Fruit fly (Drosophila melanogaster) whole organism, embryonic: ENCODE results near the gene CG34258.

Experiments used
- CG11504 ChIP-seq: fragments of 200-800 bp; sonication (Bioruptor generic); optimal IDR thresholded peaks from 3 replicates; lab custom pipeline; 2019; ENCODE audit warnings: missing biosample characterization, mild to moderate bottlenecking, missing genetic modification characterization, moderate library complexity
- CG11695 ChIP-seq: fragments of 200-800 bp; sonication (Bioruptor generic); IDR thresholded peaks from 3 replicates; pipeline ENCODE4 v1.3.6; 2022; ENCODE audit warnings: missing biosample characterization, missing genetic modification characterization
- CG13424 ChIP-seq: fragments of 200-800 bp; sonication (Bioruptor generic); optimal IDR thresholded peaks from 2 replicates; lab custom pipeline; 2019; ENCODE audit warnings: missing biosample characterization, mild to moderate bottlenecking, missing genetic modification characterization, moderate library complexity
- CG15011 ChIP-seq: fragments of 200-800 bp; sonication (Bioruptor generic); optimal IDR thresholded peaks from 3 replicates; lab custom pipeline; 2018; ENCODE audit warnings: missing biosample characterization, mild to moderate bottlenecking, missing genetic modification characterization
- CG15073 ChIP-seq: fragments of 200-800 bp; sonication (Bioruptor generic); optimal IDR thresholded peaks from 2 replicates; lab custom pipeline; 2016; ENCODE audit warnings: missing biosample characterization, missing genetic modification characterization
- CG15269 ChIP-seq: fragments of 200-800 bp; sonication (Bioruptor generic); optimal IDR thresholded peaks from 2 replicates; lab custom pipeline; 2018; ENCODE audit warnings: missing biosample characterization, mild to moderate bottlenecking, missing genetic modification characterization, moderate library complexity
- CG15601 ChIP-seq: fragments of 200-800 bp; sonication (Bioruptor generic); optimal IDR thresholded peaks from 3 replicates; lab custom pipeline; 2019; ENCODE audit warnings: missing biosample characterization, mild to moderate bottlenecking, missing genetic modification characterization, moderate library complexity
- CG2199 ChIP-seq: fragments of 200-800 bp; sonication (Bioruptor generic); IDR thresholded peaks from 3 replicates; pipeline ENCODE4 v1.3.6; 2022; ENCODE audit warnings: missing biosample characterization, missing genetic modification characterization
- CG3065 ChIP-seq: fragments of 200-800 bp; sonication (Bioruptor generic); optimal IDR thresholded peaks from 2 replicates; lab custom pipeline; 2016; ENCODE audit warnings: missing biosample characterization, missing genetic modification characterization
- CG31224 ChIP-seq: fragments of 200-800 bp; sonication (Bioruptor generic); IDR thresholded peaks from 2 replicates; pipeline ENCODE4 v1.3.6; 2022; ENCODE audit warnings: missing biosample characterization, missing genetic modification characterization
- CG3163 ChIP-seq: fragments of 200-800 bp; sonication (Bioruptor generic); optimal IDR thresholded peaks from 3 replicates; lab custom pipeline; 2016; ENCODE audit warnings: missing biosample characterization, missing genetic modification characterization
- CG34376 ChIP-seq: fragments of 200-800 bp; sonication (Bioruptor generic); optimal IDR thresholded peaks from 2 replicates; lab custom pipeline; 2018; ENCODE audit warnings: missing biosample characterization, mild to moderate bottlenecking, missing genetic modification characterization
- CG4404 ChIP-seq: fragments of 200-800 bp; sonication (Bioruptor generic); IDR thresholded peaks from 2 replicates; pipeline ENCODE4 v1.3.6; 2022; ENCODE audit warnings: missing biosample characterization, missing genetic modification characterization
- CG4617 ChIP-seq: fragments of 200-800 bp; sonication (Bioruptor generic); optimal IDR thresholded peaks from 3 replicates; lab custom pipeline; 2016; ENCODE audit warnings: missing biosample characterization, missing genetic modification characterization, borderline replicate concordance
- CG4730 ChIP-seq: fragments of 200-800 bp; sonication (Bioruptor generic); IDR thresholded peaks from 2 replicates; pipeline ENCODE4 v1.3.6; 2022; ENCODE audit warnings: missing biosample characterization, missing genetic modification characterization
- CG6175 ChIP-seq: fragments of 200-800 bp; sonication (Bioruptor generic); IDR thresholded peaks from 3 replicates; pipeline ENCODE4 v1.3.6; 2022; ENCODE audit warnings: missing biosample characterization, missing genetic modification characterization
- CG6765 ChIP-seq: fragments of 200-800 bp; sonication (Bioruptor generic); optimal IDR thresholded peaks from 3 replicates; lab custom pipeline; 2017; ENCODE audit warnings: missing biosample characterization, mild to moderate bottlenecking, missing genetic modification characterization
- CG8359 ChIP-seq: fragments of 200-800 bp; sonication (Bioruptor generic); optimal IDR thresholded peaks from 2 replicates; lab custom pipeline; 2017; ENCODE audit warnings: missing biosample characterization, mild to moderate bottlenecking, missing genetic modification characterization, borderline replicate concordance
- CG8478 ChIP-seq: fragments of >200 bp; optimal IDR thresholded peaks from 2 replicates; lab custom pipeline; 2018
- CHES-1-like ChIP-seq: fragments of 200-800 bp; sonication (Bioruptor generic); optimal IDR thresholded peaks from 2 replicates; lab custom pipeline; 2016; ENCODE audit warnings: missing biosample characterization, missing genetic modification characterization
- Dfd ChIP-seq, 2 experiments: fragments of >200 bp; optimal IDR thresholded peaks; 2 replicates each; lab custom pipeline; 2017; ENCODE audit warnings: missing biosample characterization in 2 of 2, missing genetic modification characterization in 2 of 2
- Dref ChIP-seq: fragments of 200-800 bp; sonication (Bioruptor generic); IDR thresholded peaks from 2 replicates; pipeline ENCODE4 v1.3.6; 2022; ENCODE audit warnings: missing biosample characterization, missing genetic modification characterization
- ERR ChIP-seq: fragments of 200-800 bp; sonication (Bioruptor generic); optimal IDR thresholded peaks from 2 replicates; lab custom pipeline; 2016; ENCODE audit warnings: missing biosample characterization, missing genetic modification characterization
- Hey ChIP-seq: fragments of 200-800 bp; sonication (Bioruptor generic); optimal IDR thresholded peaks from 3 replicates; lab custom pipeline; 2018; ENCODE audit warnings: missing biosample characterization, mild to moderate bottlenecking, missing genetic modification characterization
- HmgD ChIP-seq: fragments of 200-800 bp; sonication (Bioruptor generic); optimal IDR thresholded peaks from 3 replicates; lab custom pipeline; 2016; ENCODE audit warnings: missing biosample characterization, missing genetic modification characterization
- Max ChIP-seq: fragments of 200-800 bp; sonication (Bioruptor generic); optimal IDR thresholded peaks from 2 replicates; lab custom pipeline; 2016; ENCODE audit warnings: missing biosample characterization, mild to moderate bottlenecking, missing genetic modification characterization
- Mes4 ChIP-seq: fragments of 200-800 bp; sonication (Bioruptor generic); optimal IDR thresholded peaks from 2 replicates; lab custom pipeline; 2016; ENCODE audit warnings: missing biosample characterization, missing genetic modification characterization
- NC2α ChIP-seq: fragments of 200-800 bp; sonication (Bioruptor generic); optimal IDR thresholded peaks from 2 replicates; lab custom pipeline; 2016; ENCODE audit warnings: missing biosample characterization, missing genetic modification characterization
- Neu2 ChIP-seq: fragments of 200-800 bp; sonication (Bioruptor generic); optimal IDR thresholded peaks from 3 replicates; lab custom pipeline; 2016; ENCODE audit warnings: missing biosample characterization, missing genetic modification characterization, borderline replicate concordance
- Nf-YB ChIP-seq: fragments of 200-800 bp; sonication (Bioruptor generic); optimal IDR thresholded peaks from 3 replicates; lab custom pipeline; 2019; ENCODE audit warnings: missing biosample characterization, mild to moderate bottlenecking, missing genetic modification characterization, moderate library complexity
- ara ChIP-seq: fragments of 200-800 bp; sonication (Bioruptor generic); IDR thresholded peaks from 2 replicates; pipeline ENCODE4 v1.3.6; 2022; ENCODE audit warnings: missing biosample characterization, missing genetic modification characterization
- ase ChIP-seq: fragments of 200-800 bp; sonication (Bioruptor generic); IDR thresholded peaks from 3 replicates; pipeline ENCODE4 v1.3.6; 2022; ENCODE audit warnings: missing biosample characterization, missing genetic modification characterization
- bsh ChIP-seq, 2 experiments: fragments of 200-800 bp; sonication (Bioruptor generic); optimal IDR thresholded peaks; 2 replicates each; lab custom pipeline; 2017 to 2018; ENCODE audit warnings: mild to moderate bottlenecking in 2 of 2, missing biosample characterization in 2 of 2, missing genetic modification characterization in 2 of 2, moderate library complexity in 1 of 2
- danr ChIP-seq: fragments of 200-800 bp; sonication (Bioruptor generic); IDR thresholded peaks from 2 replicates; pipeline ENCODE4 v1.3.6; 2022; ENCODE audit warnings: missing biosample characterization, missing genetic modification characterization
- dm ChIP-seq: fragments of 200-800 bp; sonication (Bioruptor generic); optimal IDR thresholded peaks from 3 replicates; lab custom pipeline; 2016; ENCODE audit warnings: missing biosample characterization, missing genetic modification characterization
- dysf ChIP-seq: fragments of 200-800 bp; sonication (Bioruptor generic); IDR thresholded peaks from 3 replicates; pipeline ENCODE4 v1.3.6; 2022; ENCODE audit warnings: missing biosample characterization, missing genetic modification characterization
- emc ChIP-seq: fragments of 200-800 bp; sonication (Bioruptor generic); optimal IDR thresholded peaks from 2 replicates; lab custom pipeline; 2016; ENCODE audit warnings: missing biosample characterization, missing genetic modification characterization
- hb ChIP-seq: fragments of 200-800 bp; sonication (Bioruptor generic); IDR thresholded peaks from 3 replicates; pipeline ENCODE4 v1.3.6; 2022; ENCODE audit warnings: missing biosample characterization, missing genetic modification characterization; ENCODE audit not compliant: partially characterized antibody
- insv ChIP-seq, 2 experiments: fragments of 200-800 bp; sonication (Bioruptor generic); optimal IDR thresholded peaks; 3 replicates each; lab custom pipeline; 2016 to 2018; ENCODE audit warnings: missing biosample characterization in 2 of 2, missing genetic modification characterization in 2 of 2
- kah ChIP-seq: fragments of 200-800 bp; sonication (Bioruptor generic); optimal IDR thresholded peaks from 2 replicates; lab custom pipeline; 2018; ENCODE audit warnings: missing biosample characterization, mild to moderate bottlenecking, missing genetic modification characterization
- mirr ChIP-seq: fragments of 200-800 bp; sonication (Bioruptor generic); optimal IDR thresholded peaks from 3 replicates; lab custom pipeline; 2018; ENCODE audit warnings: missing biosample characterization, mild to moderate bottlenecking, missing genetic modification characterization
- onecut ChIP-seq: fragments of 200-800 bp; sonication (Bioruptor generic); IDR thresholded peaks from 2 replicates; pipeline ENCODE4 v1.3.6; 2022; ENCODE audit warnings: missing biosample characterization, missing genetic modification characterization
- pan ChIP-seq, 4 experiments: fragments of >200 bp in 3 of 4; fragments of 200-800 bp in 1 of 4; sonication (Bioruptor generic) in 1 of 4; optimal IDR thresholded peaks in 3 of 4; IDR thresholded peaks in 1 of 4; 2 replicates each; pipeline versions ENCODE4 v1.3.6 to Lab custom; 2017 to 2022; ENCODE audit warnings: missing biosample characterization in 2 of 4, missing genetic modification characterization in 2 of 4, mixed read lengths in 1 of 4
- peb ChIP-seq: fragments of 200-800 bp; sonication (Bioruptor generic); IDR thresholded peaks from 2 replicates; pipeline ENCODE4 v1.3.6; 2022; ENCODE audit warnings: missing biosample characterization, missing genetic modification characterization
- pho ChIP-seq: fragments of 200-800 bp; sonication (Bioruptor generic); optimal IDR thresholded peaks from 2 replicates; lab custom pipeline; 2016; ENCODE audit warnings: missing biosample characterization, missing genetic modification characterization
- sd ChIP-seq: fragments of 200-800 bp; sonication (Bioruptor generic); optimal IDR thresholded peaks from 3 replicates; lab custom pipeline; 2018; ENCODE audit warnings: missing biosample characterization, mild to moderate bottlenecking, missing genetic modification characterization, moderate library complexity
- sim ChIP-seq: fragments of 200-800 bp; sonication (Bioruptor generic); IDR thresholded peaks from 2 replicates; pipeline ENCODE4 v1.3.6; 2022; ENCODE audit warnings: missing biosample characterization, missing genetic modification characterization
- tap ChIP-seq: fragments of 200-800 bp; optimal IDR thresholded peaks from 3 replicates; lab custom pipeline; 2019; ENCODE audit warnings: missing biosample characterization, mild to moderate bottlenecking, missing genetic modification characterization, moderate library complexity

The CG34258 gene

DNA sequence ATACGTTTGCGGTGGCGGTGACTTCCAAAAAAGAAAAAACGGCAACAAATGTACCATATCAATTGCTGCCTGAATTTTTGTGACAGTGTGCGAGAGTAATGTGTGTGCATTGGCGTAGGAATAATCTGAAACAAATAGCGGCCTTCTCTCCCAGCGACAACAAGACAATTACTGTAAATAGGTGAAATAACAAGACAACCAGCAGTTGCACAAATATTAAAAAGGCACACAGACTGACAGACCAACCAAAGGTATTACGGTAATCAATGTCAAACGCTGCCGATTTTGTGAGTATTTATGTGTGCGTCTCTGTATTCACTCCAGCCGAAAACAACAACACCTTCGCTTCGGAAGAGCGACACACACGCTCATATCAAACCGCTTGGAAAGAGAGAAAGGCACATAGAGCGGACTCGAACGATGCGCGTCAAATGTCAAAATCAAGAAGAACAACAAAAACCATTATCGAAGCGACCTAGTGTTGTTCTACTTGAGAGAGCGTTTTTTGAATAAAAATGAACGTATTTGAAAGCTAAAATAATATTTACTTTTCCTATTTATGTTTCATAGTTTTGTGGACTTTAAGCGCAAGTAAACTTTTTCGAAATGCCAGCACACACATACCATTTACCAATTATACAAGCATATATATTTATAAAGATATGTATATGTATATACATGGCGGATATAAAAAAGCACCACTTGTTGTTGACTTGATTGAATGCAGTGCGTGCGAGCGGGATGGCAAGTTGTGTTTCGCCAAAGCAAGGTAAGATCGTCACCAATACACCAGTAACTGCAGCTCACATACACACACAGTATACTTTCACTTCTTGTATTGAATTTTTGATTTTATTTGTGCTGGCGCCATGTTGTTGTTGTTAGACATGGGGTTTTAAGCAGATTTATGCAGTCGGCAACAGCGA lies 44.7 kb downstream of the CG34258 start (continued):
- TF ChIP-seq CG15269 (tag; lab: Kevin White, UChicago) = peak; percentile 52
- 0 out of 3 replicates have a peak, but pooled peaks have one; percentile 23 for TF ChIP-seq ase (GFP tag; lab: Robert Waterston, UW)
- no peak for TF ChIP-seq CG15073 (GFP tag; lab: Kevin White, UChicago)
- TF ChIP-seq hb (GFP tag; lab: Robert Waterston, UW) = no peak
- peak; percentile 58 for TF ChIP-seq pho (GFP tag; lab: Kevin White, UChicago)
- TF ChIP-seq HmgD = peak; percentile 51
- no peak for TF ChIP-seq tap
- peak; percentile 35; the same call in 1 of the 3 replicates for TF ChIP-seq dysf
- TF ChIP-seq CG11504 = peak; percentile 47
- TF ChIP-seq dm (GFP tag; lab: Kevin White, UChicago) = peak; percentile 4
- TF ChIP-seq Dfd (GFP tag; optimal IDR thresholded peaks at IDR 0.05; lab: Kevin White, UChicago) = no peak
- peak; percentile 40 for TF ChIP-seq CG8359 (GFP tag; lab: Kevin White, UChicago)
- peak; percentile 80 for TF ChIP-seq CG11695
- TF ChIP-seq sd (tag; lab: Kevin White, UChicago) = peak; percentile 84
- TF ChIP-seq ERR (GFP tag; lab: Kevin White, UChicago) = peak; percentile 83
- TF ChIP-seq emc (GFP tag; lab: Kevin White, UChicago) = peak; percentile 32
- no peak for TF ChIP-seq pan (optimal IDR thresholded peaks at IDR 0.05; lab: Kevin White, UChicago)
- TF ChIP-seq pan (GFP tag; optimal IDR thresholded peaks at IDR 0.05 in 1 of 2, IDR thresholded peaks at IDR 0.05 in 1 of 2) = peak in 1 of 2 experiments; percentile 70
- peak; percentile 94 for TF ChIP-seq CG34376 (GFP tag; lab: Kevin White, UChicago)
- TF ChIP-seq NC2α (GFP tag; lab: Kevin White, UChicago) = peak; percentile 12
- TF ChIP-seq Dref (GFP tag; lab: Robert Waterston, UW) = no peak
- peak; percentile 98 for TF ChIP-seq kah
- no peak for TF ChIP-seq CG6175 (GFP tag; lab: Robert Waterston, UW)
- TF ChIP-seq sim (GFP tag; lab: Robert Waterston, UW) = peak; percentile 66; the same call in 1 of the 2 replicates
- peak; percentile 12 for TF ChIP-seq CG4617 (GFP tag; lab: Kevin White, UChicago)
- peak; percentile 48 for TF ChIP-seq ara (GFP tag; lab: Robert Waterston, UW)
- peak; percentile 97 for TF ChIP-seq mirr (GFP tag; lab: Kevin White, UChicago)
- TF ChIP-seq CG15011 = no peak
- peak; percentile 22 for TF ChIP-seq Max (GFP tag; lab: Kevin White, UChicago)
- peak in 1 of 2 experiments; percentile 43 for TF ChIP-seq insv (GFP tag; optimal IDR thresholded peaks at IDR 0.05; lab: Kevin White, UChicago)
- TF ChIP-seq Nf-YB (GFP tag; lab: Kevin White, UChicago) = peak; percentile 31
- TF ChIP-seq bsh (GFP tag; optimal IDR thresholded peaks at IDR 0.05; lab: Kevin White, UChicago) = peak in 1 of 2 experiments; percentile 77
- peak; percentile 31 for TF ChIP-seq CG3065 (GFP tag; lab: Kevin White, UChicago)
- peak; percentile 82 for TF ChIP-seq CG15601 (tag; lab: Kevin White, UChicago)
- no peak for TF ChIP-seq CG8478 (lab: Kevin White, UChicago)
- peak; percentile 55 for TF ChIP-seq Mes4
- peak; percentile 78 for TF ChIP-seq CHES-1-like (GFP tag; lab: Kevin White, UChicago)
- TF ChIP-seq peb (GFP tag; lab: Robert Waterston, UW) = peak; percentile 74
- TF ChIP-seq CG31224 (GFP tag; lab: Robert Waterston, UW) = no peak
- TF ChIP-seq CG4404 (GFP tag; lab: Robert Waterston, UW) = no peak
- TF ChIP-seq CG2199 = peak; percentile 83; the same call in 2 of the 3 replicates
- TF ChIP-seq Neu2 = no peak
- peak; percentile 33 for TF ChIP-seq CG13424 (tag; lab: Kevin White, UChicago)
- peak; percentile 25 for TF ChIP-seq Hey (tag; lab: Kevin White, UChicago)
- peak; percentile 57; the same call in 1 of the 2 replicates for TF ChIP-seq onecut (GFP tag; lab: Robert Waterston, UW)
- peak; percentile 19; the same call in 1 of the 2 replicates for TF ChIP-seq danr (GFP tag; lab: Robert Waterston, UW)
- peak; percentile 63 for TF ChIP-seq CG3163
- TF ChIP-seq CG4730 (GFP tag; lab: Robert Waterston, UW) = no peak
- peak; percentile 30 for TF ChIP-seq CG6765 (GFP tag; lab: Kevin White, UChicago)
